1 fruit fly cellular context compared by ENCODE assay signal in the genomic region with DNA sequence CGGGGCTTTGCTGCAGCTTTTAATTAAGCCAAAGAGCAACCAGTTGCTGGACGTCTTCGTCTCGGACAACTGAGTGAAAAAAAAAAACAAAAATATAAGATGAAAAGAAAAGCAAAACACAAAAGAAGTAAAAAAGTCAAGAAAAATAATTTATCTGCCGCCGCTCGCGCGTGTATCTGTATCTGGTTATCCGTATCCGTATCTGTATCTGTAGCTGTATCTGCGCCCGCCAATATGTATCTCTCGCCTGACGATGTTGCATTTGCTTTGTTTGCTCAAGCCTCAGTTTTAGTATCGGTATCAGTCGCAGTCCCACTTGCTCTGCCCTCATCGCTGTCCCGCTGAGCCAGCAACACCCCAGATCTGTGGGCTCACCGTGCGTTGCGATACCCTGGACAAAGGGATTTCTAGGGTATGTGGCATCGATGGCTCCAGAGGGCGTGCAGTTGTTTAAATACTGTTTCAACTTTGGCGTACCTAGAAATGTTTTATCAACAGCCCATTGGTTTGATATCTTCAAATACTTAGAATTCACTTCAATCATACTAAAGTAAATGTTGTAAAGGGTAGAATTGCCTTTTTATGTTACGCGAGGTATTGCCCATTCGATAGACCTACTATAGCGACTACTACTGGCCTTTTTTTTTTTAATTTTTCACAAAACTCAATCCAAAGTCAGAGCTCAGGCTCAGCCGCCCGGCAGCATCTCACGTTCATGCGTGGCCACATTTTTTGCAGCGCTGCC.
TF ChIP-seq lines count a peak whose summit lies in the region.

No protein-coding gene starts in this region.

TF ChIP-seq in whole organism, embryonic, 481 proteins besides CTCF, POLR2A, EP300 and RAD21 (continued from another document):
- no peak for TF ChIP-seq CG10543 (GFP tag; optimal IDR thresholded peaks at IDR 0.05; lab: Kevin White, UChicago)
- no peak; the same call in 1 of the 2 replicates for TF ChIP-seq Drgx (GFP tag; IDR thresholded peaks at IDR 0.05; lab: Robert Waterston, UW)
- TF ChIP-seq crp (GFP tag; optimal IDR thresholded peaks at IDR 0.05; lab: Kevin White, UChicago) = no peak
- no peak; the same call in 1 of the 2 replicates for TF ChIP-seq wor (GFP tag; IDR thresholded peaks at IDR 0.05; lab: Robert Waterston, UW)
- TF ChIP-seq dysf (GFP tag; IDR thresholded peaks at IDR 0.05; lab: Robert Waterston, UW) = 0 out of 3 replicates have a peak, but pooled peaks have one; percentile 16
- no peak for TF ChIP-seq CG4707 (GFP tag; optimal IDR thresholded peaks at IDR 0.05; lab: Kevin White, UChicago)
- TF ChIP-seq grn (GFP tag; optimal IDR thresholded peaks at IDR 0.05; lab: Kevin White, UChicago) = peak; percentile 82
- no peak for TF ChIP-seq toy (GFP tag; IDR thresholded peaks at IDR 0.05; lab: Robert Waterston, UW)
- peak in 1 of 3 experiments; percentile 9 for TF ChIP-seq lola (GFP tag; optimal IDR thresholded peaks at IDR 0.05; lab: Kevin White, UChicago)
- no peak for TF ChIP-seq CG11247 (GFP tag; IDR thresholded peaks at IDR 0.05; lab: Robert Waterston, UW)
- no peak for TF ChIP-seq Trl (optimal IDR thresholded peaks at IDR 0.05; lab: Kevin White, UChicago)
- TF ChIP-seq Trl (GFP tag; optimal IDR thresholded peaks at IDR 0.05; lab: Kevin White, UChicago) = no peak
- TF ChIP-seq Ptx1 (GFP tag; IDR thresholded peaks at IDR 0.05; lab: Robert Waterston, UW) = peak; percentile 47
- TF ChIP-seq pzg (GFP tag; optimal IDR thresholded peaks at IDR 0.05; lab: Kevin White, UChicago) = no peak
- TF ChIP-seq nerfin-1 (tag; optimal IDR thresholded peaks at IDR 0.05; lab: Kevin White, UChicago) = no peak
- TF ChIP-seq Oaz (GFP tag; IDR thresholded peaks at IDR 0.05; lab: Robert Waterston, UW) = no peak
- TF ChIP-seq Dad (GFP tag; optimal IDR thresholded peaks at IDR 0.05; lab: Kevin White, UChicago) = no peak
- TF ChIP-seq CG14710 (tag; optimal IDR thresholded peaks at IDR 0.05; lab: Kevin White, UChicago) = peak; percentile 2
- TF ChIP-seq CG17612 (GFP tag; IDR thresholded peaks at IDR 0.05; lab: Robert Waterston, UW) = no peak
- TF ChIP-seq Opbp (GFP tag; IDR thresholded peaks at IDR 0.05; lab: Robert Waterston, UW; ENCODE audit: partially characterized antibody) = no peak
- peak; percentile 37 for TF ChIP-seq CG1603 (tag; optimal IDR thresholded peaks at IDR 0.05; lab: Kevin White, UChicago)
- TF ChIP-seq CG34224 (GFP tag; IDR thresholded peaks at IDR 0.05; lab: Robert Waterston, UW; ENCODE audit: partially characterized antibody) = no peak
- TF ChIP-seq fru (optimal IDR thresholded peaks at IDR 0.05; lab: Kevin White, UChicago) = no peak
- peak; percentile 22 for TF ChIP-seq jumu (GFP tag; optimal IDR thresholded peaks at IDR 0.05; lab: Kevin White, UChicago)
- peak; percentile 58 for TF ChIP-seq Xrp1 (GFP tag; IDR thresholded peaks at IDR 0.05; lab: Robert Waterston, UW)
- no peak for TF ChIP-seq luna (GFP tag; optimal IDR thresholded peaks at IDR 0.05; lab: Kevin White, UChicago)
- no peak for TF ChIP-seq CG11085 (GFP tag; IDR thresholded peaks at IDR 0.05; lab: Robert Waterston, UW)
- TF ChIP-seq CG14860 (GFP tag; IDR thresholded peaks at IDR 0.05; lab: Robert Waterston, UW; ENCODE audit: partially characterized antibody) = no peak
- no peak for TF ChIP-seq maf-S (GFP tag; optimal IDR thresholded peaks at IDR 0.05; lab: Kevin White, UChicago)
- no peak for TF ChIP-seq crol (GFP tag; IDR thresholded peaks at IDR 0.05; lab: Robert Waterston, UW)
- TF ChIP-seq D (optimal IDR thresholded peaks at IDR 0.05; lab: Kevin White, UChicago) = no peak
- no peak for TF ChIP-seq D (GFP tag; optimal IDR thresholded peaks at IDR 0.05; lab: Kevin White, UChicago)
- peak; percentile 76 for TF ChIP-seq row (GFP tag; IDR thresholded peaks at IDR 0.05; lab: Robert Waterston, UW)
- TF ChIP-seq CG9727 (GFP tag; optimal IDR thresholded peaks at IDR 0.05; lab: Kevin White, UChicago) = no peak
- TF ChIP-seq wdn (GFP tag; IDR thresholded peaks at IDR 0.05; lab: Robert Waterston, UW) = no peak
- no peak for TF ChIP-seq CG2129 (GFP tag; IDR thresholded peaks at IDR 0.05; lab: Robert Waterston, UW; ENCODE audit: partially characterized antibody)
- peak; percentile 36; the same call in 1 of the 2 replicates for TF ChIP-seq CG31441 (GFP tag; IDR thresholded peaks at IDR 0.05; lab: Robert Waterston, UW)
- no peak for TF ChIP-seq CG34376 (GFP tag; optimal IDR thresholded peaks at IDR 0.05; lab: Kevin White, UChicago)
- TF ChIP-seq prd (optimal IDR thresholded peaks at IDR 0.05; lab: Kevin White, UChicago) = no peak
- TF ChIP-seq prd (GFP tag; IDR thresholded peaks at IDR 0.05; lab: Robert Waterston, UW) = peak; percentile 62; the same call in 2 of the 3 replicates
- peak; percentile 60 for TF ChIP-seq Med (GFP tag; lab: Kevin White, UChicago)
- TF ChIP-seq sr (GFP tag; IDR thresholded peaks at IDR 0.05; lab: Robert Waterston, UW) = no peak
- peak; percentile 28 for TF ChIP-seq az2 (GFP tag; optimal IDR thresholded peaks at IDR 0.05; lab: Kevin White, UChicago)
